Fruit fly (Drosophila melanogaster): ENCODE results near the gene CG14907.
A peak's percentile ranks its signal among the peaks of the same experiment; 100 is the strongest.

- TF ChIP-seq pan (optimal IDR thresholded peaks at IDR 0.05) (no peak), rgr (GFP tag; optimal IDR thresholded peaks at IDR 0.05) (no peak), h (GFP tag; optimal IDR thresholded peaks at IDR 0.05) (no peak), Vsx2 (GFP tag; optimal IDR thresholded peaks at IDR 0.05; ENCODE audit: partially characterized antibody) (peak; percentile 28), Dif (GFP tag; optimal IDR thresholded peaks at IDR 0.05; ENCODE audit: partially characterized antibody) (peak; percentile 6), Abd-B (GFP tag; optimal IDR thresholded peaks at IDR 0.05) (no peak), GATAd (GFP tag; optimal IDR thresholded peaks at IDR 0.05) (no peak), sage (GFP tag; optimal IDR thresholded peaks at IDR 0.05) (peak; percentile 4), N (GFP tag; optimal IDR thresholded peaks at IDR 0.05) (no peak), usp (GFP tag; optimal IDR thresholded peaks at IDR 0.05) (no peak), Hr78 (GFP tag; optimal IDR thresholded peaks at IDR 0.05) (no peak)
Observed at dm6 chr3R:16624750-16625549, 27.2 kb downstream of the CG14907 start, which contains the start of gene Fas1.
